Worm (Caenorhabditis elegans): Measurements from ENCODE around the gene F59E12.3.

F59E12.3 gene

ce11 chrII:5596247-5596646 lies 41.9 kb upstream of the F59E12.3 start, which contains the start of gene C17G10.1:
C17G10.1 (plus strand) TSS chrII:5596547.
- TF ChIP-seq hlh-8 (tag; optimal IDR thresholded peaks at IDR 0.05) (no peak), ets-4 (tag; optimal IDR thresholded peaks at IDR 0.05) (no peak), pax-1 (tag; optimal IDR thresholded peaks at IDR 0.05) (no peak), fkh-10 (GFP tag; optimal IDR thresholded peaks at IDR 0.05) (no peak), K02D7.2 (tag; optimal IDR thresholded peaks at IDR 0.05) (no peak), pha-2 (tag; optimal IDR thresholded peaks at IDR 0.05) (no peak), unc-55 (GFP tag; optimal IDR thresholded peaks at IDR 0.05) (no peak), sox-4 (tag; optimal IDR thresholded peaks at IDR 0.05) (no peak), ceh-6 (GFP tag; optimal IDR thresholded peaks at IDR 0.05) (no peak), ztf-16 (tag; optimal IDR thresholded peaks at IDR 0.05) (no peak), lin-11 (tag; optimal IDR thresholded peaks at IDR 0.05) (no peak), C38D4.7 (GFP tag; optimal IDR thresholded peaks at IDR 0.05) (no peak), K09A11.1 (tag; optimal IDR thresholded peaks at IDR 0.05; ENCODE audit: insufficient read depth) (no peak)

- TF ChIP-seq ama-1 (optimal IDR thresholded peaks at IDR 0.05) (peak; percentile 17), ceh-6 (GFP tag; optimal IDR thresholded peaks at IDR 0.05) (no peak), elt-2 (tag; optimal IDR thresholded peaks at IDR 0.05) (peak; percentile 70), dve-1 (tag; optimal IDR thresholded peaks at IDR 0.05) (peak; percentile 35)
Observed at ce11 chrII:5599326-5600044, 38.7 kb upstream of the F59E12.3 start, which contains the start of gene C17G10.10. C17G10.10 (minus strand) TSS chrII:5599376.

ce11 chrII:5603194-5603593 lies 35.0 kb upstream of the F59E12.3 start, which contains the start of gene C17G10.6:
C17G10.6 (minus strand) TSS chrII:5603294.
- no peak for TF ChIP-seq ceh-22 (tag; optimal IDR thresholded peaks at IDR 0.05)
- TF ChIP-seq pax-1 (tag; optimal IDR thresholded peaks at IDR 0.05), result no peak
- no peak for TF ChIP-seq Y22D7AL.16 (tag; optimal IDR thresholded peaks at IDR 0.05)
- no peak for TF ChIP-seq che-1 (tag; optimal IDR thresholded peaks at IDR 0.05)
- TF ChIP-seq pat-9 (tag; optimal IDR thresholded peaks at IDR 0.05), result no peak
- no peak for TF ChIP-seq lin-11 (tag; optimal IDR thresholded peaks at IDR 0.05)
- no peak for TF ChIP-seq sox-2 (GFP tag; IDR thresholded peaks at IDR 0.05)
- no peak for TF ChIP-seq ceh-14 (tag; optimal IDR thresholded peaks at IDR 0.05)
- TF ChIP-seq zip-5 (tag; optimal IDR thresholded peaks at IDR 0.05), result no peak
- no peak for TF ChIP-seq unc-55 (GFP tag; optimal IDR thresholded peaks at IDR 0.05)
- no peak for TF ChIP-seq rnt-1 (tag; optimal IDR thresholded peaks at IDR 0.05)
- TF ChIP-seq fkh-10 (GFP tag; optimal IDR thresholded peaks at IDR 0.05), result no peak
- TF ChIP-seq elt-4 (tag; optimal IDR thresholded peaks at IDR 0.05), result no peak
- TF ChIP-seq ceh-2 (tag; optimal IDR thresholded peaks at IDR 0.05), result no peak
- no peak for TF ChIP-seq mec-3 (tag; optimal IDR thresholded peaks at IDR 0.05; ENCODE audit: borderline replicate concordance)
- no peak for TF ChIP-seq ceh-19 (GFP tag; optimal IDR thresholded peaks at IDR 0.05)
- no peak for TF ChIP-seq ceh-6 (GFP tag; optimal IDR thresholded peaks at IDR 0.05)

- no peak for TF ChIP-seq ceh-24 (tag; optimal IDR thresholded peaks at IDR 0.05)
- TF ChIP-seq ztf-16 (tag; optimal IDR thresholded peaks at IDR 0.05), result no peak
- no peak for TF ChIP-seq che-1 (tag; optimal IDR thresholded peaks at IDR 0.05)
- no peak for TF ChIP-seq hlh-6 (tag; optimal IDR thresholded peaks at IDR 0.05)
- no peak for TF ChIP-seq ceh-9 (tag; optimal IDR thresholded peaks at IDR 0.05)
- TF ChIP-seq lin-11 (tag; optimal IDR thresholded peaks at IDR 0.05), result no peak
- no peak for TF ChIP-seq unc-86 (tag; optimal IDR thresholded peaks at IDR 0.05)
Observed at ce11 chrII:5604441-5604840, 33.7 kb upstream of the F59E12.3 start.

- TF ChIP-seq unc-55 (GFP tag; optimal IDR thresholded peaks at IDR 0.05), result peak; percentile 39
- peak; percentile 99 for TF ChIP-seq elt-2 (tag; optimal IDR thresholded peaks at IDR 0.05)
- no peak for TF ChIP-seq ceh-24 (tag; optimal IDR thresholded peaks at IDR 0.05)
Observed at ce11 chrII:5605538-5605945, 32.6 kb upstream of the F59E12.3 start.

All from whole organism, late embryonic.